Worm (Caenorhabditis elegans) whole organism, mixed stage, embryonic: ENCODE measurements around the gene tmem-132.
A peak's percentile ranks its signal among the peaks of the same experiment; 100 is the strongest.

Experiments used
- bed-3 ChIP-seq: fragments of 200-800 bp; sonication (Bioruptor generic); optimal IDR thresholded peaks from 3 replicates; lab custom pipeline; 2018; ENCODE audit warnings: mild to moderate bottlenecking, missing genetic modification characterization, moderate library complexity, missing compliant biosample characterization
- blmp-1 ChIP-seq: fragments of 150-350 bp; optimal IDR thresholded peaks from 2 replicates; lab custom pipeline; 2014; ENCODE audit warnings: missing biosample characterization, missing genetic modification characterization
- ceh-39 ChIP-seq: fragments of 150-350 bp; optimal IDR thresholded peaks from 2 replicates; lab custom pipeline; 2014; ENCODE audit warnings: missing biosample characterization, missing genetic modification characterization
- ceh-43 ChIP-seq: fragments of 200-800 bp; sonication (Bioruptor generic); optimal IDR thresholded peaks from 2 replicates; lab custom pipeline; 2018; ENCODE audit warnings: mild to moderate bottlenecking, missing genetic modification characterization, moderate library complexity, missing compliant biosample characterization
- ceh-83 ChIP-seq: fragments of 200-800 bp; sonication (Bioruptor generic); optimal IDR thresholded peaks from 2 replicates; lab custom pipeline; 2018; ENCODE audit warnings: mild to moderate bottlenecking, missing genetic modification characterization, missing compliant biosample characterization
- ces-1 ChIP-seq: fragments of 150-350 bp; optimal IDR thresholded peaks from 2 replicates; lab custom pipeline; 2014; ENCODE audit warnings: missing biosample characterization, missing genetic modification reagents, missing genetic modification characterization
- cnd-1 ChIP-seq: fragments of 200-800 bp; sonication (Bioruptor generic); optimal IDR thresholded peaks from 2 replicates; lab custom pipeline; 2018; ENCODE audit warnings: mild to moderate bottlenecking, missing genetic modification characterization, missing compliant biosample characterization
- elt-1 ChIP-seq: sonication (generic microtip); optimal IDR thresholded peaks from 2 replicates; lab custom pipeline; 2017; ENCODE audit warnings: missing genetic modification characterization, mild to moderate bottlenecking, missing compliant biosample characterization, antibody characterized with exemption, moderate library complexity, borderline replicate concordance; ENCODE audit not compliant: insufficient read depth
- elt-3 ChIP-seq: fragments of 150-350 bp; optimal IDR thresholded peaks from 2 replicates; lab custom pipeline; 2014; ENCODE audit warnings: missing biosample characterization, missing genetic modification characterization
- flh-1 ChIP-seq: fragments of 200-800 bp; sonication (Bioruptor generic); optimal IDR thresholded peaks from 2 replicates; lab custom pipeline; 2018; ENCODE audit warnings: mild to moderate bottlenecking, missing genetic modification characterization, moderate library complexity, missing compliant biosample characterization
- ham-2 ChIP-seq: fragments of 200-800 bp; sonication (Bioruptor generic); optimal IDR thresholded peaks from 2 replicates; lab custom pipeline; 2018; ENCODE audit warnings: mild to moderate bottlenecking, missing genetic modification characterization, missing compliant biosample characterization
- hlh-1 ChIP-seq: fragments of 150-350 bp; optimal IDR thresholded peaks from 2 replicates; lab custom pipeline; 2014; ENCODE audit warnings: missing biosample characterization, missing genetic modification reagents, missing genetic modification characterization
- lin-13 ChIP-seq: fragments of 150-350 bp; optimal IDR thresholded peaks from 2 replicates; lab custom pipeline; 2014; ENCODE audit warnings: missing biosample characterization, missing genetic modification characterization
- lin-32 ChIP-seq: fragments of 200-800 bp; sonication (Bioruptor generic); optimal IDR thresholded peaks from 2 replicates; lab custom pipeline; 2018; ENCODE audit warnings: mild to moderate bottlenecking, missing genetic modification characterization, missing compliant biosample characterization
- lsy-2 ChIP-seq: fragments of 150-350 bp; optimal IDR thresholded peaks from 2 replicates; lab custom pipeline; 2014; ENCODE audit warnings: missing biosample characterization, missing genetic modification characterization
- mab-5 ChIP-seq: fragments of 150-350 bp; optimal IDR thresholded peaks from 2 replicates; lab custom pipeline; 2014; ENCODE audit warnings: missing biosample characterization, missing genetic modification characterization
- mep-1 ChIP-seq: fragments of 150-350 bp; optimal IDR thresholded peaks from 2 replicates; lab custom pipeline; 2017; ENCODE audit warnings: missing biosample characterization, missing genetic modification reagents, missing genetic modification characterization, inconsistent platforms
- mls-2 ChIP-seq: sonication (generic microtip); optimal IDR thresholded peaks from 2 replicates; lab custom pipeline; 2016; ENCODE audit warnings: mild to moderate bottlenecking, missing genetic modification characterization, moderate library complexity, missing compliant biosample characterization
- nhr-12 ChIP-seq: fragments of 150-350 bp; optimal IDR thresholded peaks from 2 replicates; lab custom pipeline; 2014; ENCODE audit warnings: missing biosample characterization, missing genetic modification characterization
- nhr-237 ChIP-seq: fragments of 150-350 bp; optimal IDR thresholded peaks from 2 replicates; lab custom pipeline; 2014; ENCODE audit warnings: missing biosample characterization, missing genetic modification characterization
- nhr-28 ChIP-seq: fragments of 150-350 bp; optimal IDR thresholded peaks from 2 replicates; lab custom pipeline; 2014; ENCODE audit warnings: missing biosample characterization, missing genetic modification characterization
- nhr-76 ChIP-seq: sonication (generic microtip); optimal IDR thresholded peaks from 2 replicates; lab custom pipeline; 2017; ENCODE audit warnings: missing biosample characterization, missing genetic modification characterization
- pha-4 ChIP-seq: fragments of 150-350 bp; optimal IDR thresholded peaks from 2 replicates; lab custom pipeline; 2018; ENCODE audit warnings: missing biosample characterization, missing genetic modification reagents, missing genetic modification characterization
- sem-2 ChIP-seq: fragments of 200-800 bp; sonication (Bioruptor generic); optimal IDR thresholded peaks from 2 replicates; lab custom pipeline; 2018; ENCODE audit warnings: mild to moderate bottlenecking, missing genetic modification characterization, missing compliant biosample characterization
- snpc-4 ChIP-seq: fragments of 150-350 bp; optimal IDR thresholded peaks from 2 replicates; lab custom pipeline; 2014; ENCODE audit warnings: missing biosample characterization, missing genetic modification characterization
- sptf-1 ChIP-seq: sonication (generic microtip); optimal IDR thresholded peaks from 2 replicates; lab custom pipeline; 2017; ENCODE audit warnings: mild to moderate bottlenecking, missing genetic modification characterization, moderate library complexity, missing compliant biosample characterization
- tbx-8 ChIP-seq: fragments of 200-800 bp; sonication (Bioruptor generic); optimal IDR thresholded peaks from 2 replicates; lab custom pipeline; 2018; ENCODE audit warnings: mild to moderate bottlenecking, missing genetic modification characterization, moderate library complexity, missing compliant biosample characterization
- unc-120 ChIP-seq: sonication (generic microtip); optimal IDR thresholded peaks from 2 replicates; lab custom pipeline; 2017; ENCODE audit warnings: missing genetic modification characterization, missing compliant biosample characterization; ENCODE audit not compliant: poor library complexity, severe bottlenecking
- unc-39 ChIP-seq: fragments of 150-350 bp; optimal IDR thresholded peaks from 2 replicates; lab custom pipeline; 2014; ENCODE audit warnings: missing biosample characterization, missing genetic modification characterization
- unc-62 ChIP-seq: fragments of 150-350 bp; optimal IDR thresholded peaks from 2 replicates; lab custom pipeline; 2014; ENCODE audit warnings: missing biosample characterization, missing genetic modification reagents, missing genetic modification characterization
- zip-8 ChIP-seq: fragments of 150-350 bp; optimal IDR thresholded peaks from 2 replicates; lab custom pipeline; 2014; ENCODE audit warnings: missing biosample characterization, missing genetic modification characterization
- ztf-11 ChIP-seq: fragments of 150-350 bp; optimal IDR thresholded peaks from 2 replicates; lab custom pipeline; 2014; ENCODE audit warnings: missing biosample characterization, missing genetic modification characterization

Gene tmem-132

DNA sequence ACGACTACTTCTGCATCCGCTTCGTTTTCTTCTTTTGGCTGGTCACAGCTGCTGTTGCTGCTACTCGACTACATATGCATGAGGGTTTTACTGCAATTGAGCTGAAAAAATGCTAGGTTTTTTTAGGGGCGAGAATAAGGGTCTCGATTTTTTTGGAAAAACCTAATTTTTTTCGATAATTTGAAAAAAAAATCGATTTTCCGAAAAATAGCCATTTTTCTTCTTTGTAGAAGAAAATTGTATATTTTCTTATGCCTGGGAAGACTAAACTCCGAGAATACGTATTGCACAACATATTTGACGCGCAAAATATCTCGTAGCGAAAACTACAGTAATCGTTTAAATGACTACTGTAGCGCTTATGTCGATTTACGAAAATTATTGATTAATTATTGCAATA is at the start of gene tmem-132:
Gene tmem-132, minus strand, starts transcription at position 101 of the 400 bp plus-strand sequence.
- TF ChIP-seq nhr-12 (no peak), mab-5 (tag; lab: Kevin White, UChicago) (no peak), ces-1 (peak; percentile 2)
- TF ChIP-seq, all 35 proteins: peak for 1

DNA sequence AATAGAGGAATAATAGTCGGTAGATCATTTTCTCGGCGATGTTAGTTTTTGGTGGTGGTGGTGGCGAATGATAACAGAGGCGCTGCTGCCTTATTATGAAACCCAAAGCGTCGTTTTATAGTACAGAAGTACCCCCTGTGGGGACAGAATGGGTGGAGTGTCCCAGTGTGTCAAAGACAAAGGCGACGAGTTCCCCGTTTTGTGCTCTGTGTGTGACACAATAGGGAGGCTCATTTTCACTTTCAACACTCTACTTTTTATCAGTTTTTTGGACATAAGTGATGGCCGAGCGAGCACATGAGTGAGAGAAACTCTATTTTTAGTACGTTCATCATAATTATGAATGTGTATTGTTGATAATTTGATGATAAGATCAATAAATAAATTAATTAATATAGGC is 44.3 kb upstream of the tmem-132 start, which contains the start of gene pho-9:
Gene pho-9, minus strand, starts transcription at position 91 of the 400 bp plus-strand sequence.
- no peak for TF ChIP-seq elt-3 (tag; lab: Kevin White, UChicago)
- no peak for TF ChIP-seq ceh-39 (tag; lab: Kevin White, UChicago)
- no peak for TF ChIP-seq lin-32 (GFP tag; lab: Kevin White, UChicago)
- TF ChIP-seq bed-3 (GFP tag; lab: Kevin White, UChicago): no peak
- no peak for TF ChIP-seq sem-2 (GFP tag; lab: Kevin White, UChicago)
- no peak for TF ChIP-seq pha-4 (tag; lab: Kevin White, UChicago)
- TF ChIP-seq lsy-2 (tag; lab: Kevin White, UChicago): no peak

DNA sequence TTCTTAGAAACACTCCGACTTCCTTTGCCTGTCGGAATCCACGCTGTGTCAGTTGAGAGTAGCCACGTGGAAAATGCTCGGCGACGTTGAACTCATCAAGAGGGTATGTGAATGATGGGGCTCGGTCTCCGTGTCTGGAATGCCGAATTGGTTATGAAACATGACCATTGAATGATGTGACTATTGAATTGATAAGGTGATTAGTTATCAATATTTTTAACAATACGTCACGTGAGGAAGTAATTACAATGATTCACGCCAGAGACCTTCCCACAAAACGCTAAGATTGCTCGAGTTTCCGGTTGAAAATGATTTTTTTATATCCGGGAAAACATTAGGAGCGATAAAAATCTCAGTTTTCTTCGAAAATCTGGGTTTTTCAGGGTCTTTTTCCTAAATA is 42.9 kb upstream of the tmem-132 start:
- TF ChIP-seq ces-1 (no peak), mls-2 (tag; lab: Kevin White, UChicago) (no peak), blmp-1 (no peak), nhr-28 (no peak), nhr-237 (no peak), sem-2 (GFP tag; lab: Kevin White, UChicago) (no peak), cnd-1 (tag; lab: Kevin White, UChicago) (no peak), flh-1 (GFP tag; lab: Kevin White, UChicago) (no peak), sptf-1 (tag; lab: Kevin White, UChicago) (no peak), lsy-2 (tag; lab: Kevin White, UChicago) (no peak), ceh-39 (tag; lab: Kevin White, UChicago) (no peak), ham-2 (GFP tag; lab: Kevin White, UChicago) (no peak), tbx-8 (GFP tag; lab: Kevin White, UChicago) (no peak), lin-32 (GFP tag; lab: Kevin White, UChicago) (no peak)

DNA sequence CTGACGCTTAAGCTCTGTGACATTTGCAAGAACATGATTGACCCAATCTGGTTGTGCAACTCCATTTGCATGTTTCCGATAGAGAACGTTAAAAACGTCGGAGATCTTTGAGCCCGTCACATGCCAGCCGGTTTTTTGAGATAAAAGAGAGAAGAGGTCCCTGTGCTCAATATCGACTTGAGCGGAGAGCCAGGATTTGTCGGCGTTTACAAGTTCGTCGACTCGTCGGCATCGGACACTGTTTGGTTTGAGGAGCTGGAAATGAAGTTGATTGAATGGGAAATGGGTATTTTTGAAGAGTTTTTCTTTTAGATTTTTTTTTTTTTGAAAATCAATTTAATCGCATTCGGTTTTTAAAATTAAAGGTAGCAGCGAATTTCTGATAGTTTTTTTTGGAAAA is 41.7 kb upstream of the tmem-132 start:
- no peak for TF ChIP-seq lin-32 (GFP tag; lab: Kevin White, UChicago)
- no peak for TF ChIP-seq nhr-28
- no peak for TF ChIP-seq bed-3 (GFP tag; lab: Kevin White, UChicago)
- TF ChIP-seq tbx-8 (GFP tag; lab: Kevin White, UChicago): no peak
- no peak for TF ChIP-seq nhr-237
- TF ChIP-seq unc-120 (tag; lab: Kevin White, UChicago): no peak
- no peak for TF ChIP-seq sem-2 (GFP tag; lab: Kevin White, UChicago)
- no peak for TF ChIP-seq snpc-4 (tag; lab: Kevin White, UChicago)
- no peak for TF ChIP-seq elt-1 (tag; lab: Kevin White, UChicago)
- no peak for TF ChIP-seq lin-13 (tag; lab: Kevin White, UChicago)
- TF ChIP-seq nhr-76 (tag; lab: Kevin White, UChicago): no peak
- TF ChIP-seq unc-62 (GFP tag; lab: Kevin White, UChicago): no peak
- TF ChIP-seq mab-5 (tag; lab: Kevin White, UChicago): no peak
- TF ChIP-seq ceh-39 (tag; lab: Kevin White, UChicago): no peak
- TF ChIP-seq ztf-11 (tag; lab: Kevin White, UChicago): no peak
- no peak for TF ChIP-seq pha-4 (tag; lab: Kevin White, UChicago)
- TF ChIP-seq hlh-1: no peak
- TF ChIP-seq zip-8 (tag; lab: Kevin White, UChicago): no peak

DNA sequence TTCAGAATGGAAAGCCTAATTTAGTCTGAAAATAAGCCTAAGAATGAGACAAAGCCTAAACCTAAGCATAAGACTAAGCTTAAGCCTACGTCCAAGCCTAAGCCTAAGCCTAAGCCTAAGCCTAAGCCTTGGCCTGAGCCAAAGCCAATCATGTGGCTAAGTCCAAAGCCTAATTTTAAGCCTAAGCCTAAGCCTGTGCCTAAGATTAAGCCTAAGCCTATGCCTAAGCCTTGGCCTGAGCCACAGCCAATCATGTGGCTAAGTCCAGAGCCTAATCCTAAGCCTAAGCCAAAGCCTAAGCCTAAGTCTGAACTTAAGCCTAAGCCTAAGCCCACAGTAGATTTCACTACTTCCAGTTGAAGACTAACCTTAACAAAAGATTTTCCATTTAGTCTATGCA is 41.1 kb upstream of the tmem-132 start:
- TF ChIP-seq flh-1 (GFP tag; lab: Kevin White, UChicago) (no peak), ham-2 (GFP tag; lab: Kevin White, UChicago) (peak; percentile 9)

DNA sequence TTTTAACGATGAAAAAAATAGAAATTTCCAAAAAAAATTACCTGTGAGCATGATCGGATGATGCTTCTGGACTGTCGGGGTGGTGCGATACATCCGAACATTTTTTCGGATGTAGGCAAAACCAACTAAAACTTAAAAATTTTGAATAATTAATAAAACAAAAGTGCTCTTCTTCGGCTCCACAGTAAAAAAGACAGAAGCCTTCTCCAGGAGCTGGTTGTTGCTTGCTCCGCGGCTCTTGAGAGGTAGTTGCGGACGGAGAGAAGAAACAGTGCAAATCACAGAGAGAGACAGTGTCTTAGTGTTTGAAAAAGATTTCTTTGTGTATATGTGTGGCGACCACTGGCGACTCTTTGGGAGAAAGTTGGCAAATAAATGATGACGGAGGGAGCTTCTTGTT is 39.8 kb upstream of the tmem-132 start, which contains the start of gene gldi-9:
Gene gldi-9, minus strand, starts transcription at position 101 of the 400 bp plus-strand sequence.
- TF ChIP-seq lin-32 (GFP tag; lab: Kevin White, UChicago): no peak
- TF ChIP-seq ceh-83 (GFP tag; lab: Kevin White, UChicago): no peak
- no peak for TF ChIP-seq ceh-43 (GFP tag; lab: Kevin White, UChicago)
- no peak for TF ChIP-seq cnd-1 (tag; lab: Kevin White, UChicago)
- no peak for TF ChIP-seq hlh-1
- no peak for TF ChIP-seq elt-3 (tag; lab: Kevin White, UChicago)
- TF ChIP-seq ces-1: no peak
- no peak for TF ChIP-seq ceh-39 (tag; lab: Kevin White, UChicago)
- TF ChIP-seq mab-5 (tag; lab: Kevin White, UChicago): no peak
- TF ChIP-seq mep-1 (tag; lab: Kevin White, UChicago): no peak
- TF ChIP-seq sem-2 (GFP tag; lab: Kevin White, UChicago): no peak
- TF ChIP-seq nhr-237: no peak
- TF ChIP-seq nhr-12: no peak
- no peak for TF ChIP-seq flh-1 (GFP tag; lab: Kevin White, UChicago)
- no peak for TF ChIP-seq zip-8 (tag; lab: Kevin White, UChicago)
- TF ChIP-seq unc-39 (tag; lab: Kevin White, UChicago): no peak
- TF ChIP-seq snpc-4 (tag; lab: Kevin White, UChicago): no peak
- TF ChIP-seq tbx-8 (GFP tag; lab: Kevin White, UChicago): no peak
- TF ChIP-seq, all 35 proteins: peak for 0
